Worm (Caenorhabditis elegans) whole organism, L2 larva: ENCODE data around the gene tat-3.

ENCODE experiments used
- C34F6.9 ChIP-seq: fragments of 150-350 bp; optimal IDR thresholded peaks from 2 replicates; lab custom pipeline; 2014; ENCODE audit warnings: missing biosample characterization, missing genetic modification characterization
- F13H6.1 ChIP-seq: sonication (generic microtip); optimal IDR thresholded peaks from 2 replicates; lab custom pipeline; 2016; ENCODE audit warnings: missing genetic modification characterization, missing compliant biosample characterization
- R02D3.7 ChIP-seq: fragments of 150-350 bp; optimal IDR thresholded peaks from 2 replicates; lab custom pipeline; 2014; ENCODE audit warnings: missing biosample characterization, missing genetic modification characterization
- Y55F3AM.14 ChIP-seq: fragments of 200-800 bp; sonication (Bioruptor generic); optimal IDR thresholded peaks from 2 replicates; lab custom pipeline; 2018; ENCODE audit warnings: mild to moderate bottlenecking, missing genetic modification characterization, missing compliant biosample characterization
- ZK546.5 ChIP-seq: sonication (generic microtip); optimal IDR thresholded peaks from 2 replicates; lab custom pipeline; 2017; ENCODE audit warnings: missing biosample characterization, missing genetic modification characterization
- alr-1 ChIP-seq: fragments of 150-350 bp; optimal IDR thresholded peaks from 2 replicates; lab custom pipeline; 2014; ENCODE audit warnings: missing biosample characterization, missing genetic modification characterization
- aly-2 ChIP-seq: fragments of 150-350 bp; optimal IDR thresholded peaks from 2 replicates; lab custom pipeline; 2014; ENCODE audit warnings: missing biosample characterization, missing genetic modification characterization
- ama-1 ChIP-seq: fragments of 150-350 bp; optimal IDR thresholded peaks from 2 replicates; lab custom pipeline; 2018; ENCODE audit warnings: inconsistent platforms
- ceh-16 ChIP-seq: fragments of 150-350 bp; optimal IDR thresholded peaks from 2 replicates; lab custom pipeline; 2014; ENCODE audit warnings: missing biosample characterization, missing genetic modification characterization
- dmd-4 ChIP-seq: sonication (generic microtip); optimal IDR thresholded peaks from 2 replicates; lab custom pipeline; 2017; ENCODE audit warnings: missing biosample characterization, missing genetic modification characterization
- elt-1 ChIP-seq: fragments of 150-350 bp; optimal IDR thresholded peaks from 2 replicates; lab custom pipeline; 2014; ENCODE audit warnings: missing biosample characterization, missing genetic modification characterization
- elt-3 ChIP-seq: sonication (generic microtip); optimal IDR thresholded peaks from 2 replicates; lab custom pipeline; 2017; ENCODE audit warnings: missing biosample characterization, missing genetic modification characterization
- gmeb-1 ChIP-seq: fragments of 150-350 bp; optimal IDR thresholded peaks from 2 replicates; lab custom pipeline; 2014; ENCODE audit warnings: missing biosample characterization, missing genetic modification characterization
- lin-11 ChIP-seq: fragments of 150-350 bp; sonication (generic microtip); optimal IDR thresholded peaks from 2 replicates; lab custom pipeline; 2014; ENCODE audit warnings: missing biosample characterization, missing genetic modification characterization, inconsistent platforms, mixed read lengths
- lin-13 ChIP-seq: fragments of 150-350 bp; optimal IDR thresholded peaks from 2 replicates; lab custom pipeline; 2014; ENCODE audit warnings: missing biosample characterization, missing genetic modification reagents, missing genetic modification characterization
- lin-39 ChIP-seq: fragments of 150-350 bp; optimal IDR thresholded peaks from 2 replicates; lab custom pipeline; 2014; ENCODE audit warnings: missing biosample characterization, missing genetic modification reagents, missing genetic modification characterization
- lsy-2 ChIP-seq, 2 experiments: fragments of 150-350 bp in 1 of 2; sonication (generic microtip) in 1 of 2; optimal IDR thresholded peaks; 2 replicates each; lab custom pipeline; 2014 to 2017; ENCODE audit warnings: missing biosample characterization in 2 of 2, missing genetic modification characterization in 2 of 2
- mab-5 ChIP-seq: fragments of 150-350 bp; optimal IDR thresholded peaks from 2 replicates; lab custom pipeline; 2014; ENCODE audit warnings: missing biosample characterization, missing genetic modification characterization
- mdl-1 ChIP-seq, 2 experiments: fragments of 150-350 bp in 1 of 2; sonication (generic microtip) in 1 of 2; optimal IDR thresholded peaks; 2 replicates each; lab custom pipeline; 2017; ENCODE audit warnings: missing biosample characterization in 2 of 2, missing genetic modification characterization in 2 of 2
- nhr-10 ChIP-seq: sonication (generic microtip); optimal IDR thresholded peaks from 2 replicates; lab custom pipeline; 2017; ENCODE audit warnings: missing biosample characterization, missing genetic modification characterization
- nhr-12 ChIP-seq: fragments of 150-350 bp; optimal IDR thresholded peaks from 2 replicates; lab custom pipeline; 2014; ENCODE audit warnings: missing biosample characterization, missing genetic modification characterization
- nhr-129 ChIP-seq: fragments of 150-350 bp; optimal IDR thresholded peaks from 2 replicates; lab custom pipeline; 2014; ENCODE audit warnings: missing biosample characterization, missing genetic modification characterization
- nhr-21 ChIP-seq: fragments of 150-350 bp; optimal IDR thresholded peaks from 2 replicates; lab custom pipeline; 2014; ENCODE audit warnings: missing biosample characterization, missing genetic modification characterization
- nhr-237 ChIP-seq: fragments of 150-350 bp; optimal IDR thresholded peaks from 2 replicates; lab custom pipeline; 2014; ENCODE audit warnings: missing biosample characterization, missing genetic modification characterization
- nhr-25 ChIP-seq: fragments of 150-350 bp; sonication (generic microtip); optimal IDR thresholded peaks from 3 replicates; lab custom pipeline; 2014; ENCODE audit warnings: missing biosample characterization, missing genetic modification characterization
- nhr-6 ChIP-seq: fragments of 150-350 bp; optimal IDR thresholded peaks from 2 replicates; lab custom pipeline; 2014; ENCODE audit warnings: missing biosample characterization, missing genetic modification characterization
- nhr-77 ChIP-seq: fragments of 150-350 bp; optimal IDR thresholded peaks from 2 replicates; lab custom pipeline; 2014; ENCODE audit warnings: missing biosample characterization, missing genetic modification characterization
- peb-1 ChIP-seq: fragments of 150-350 bp; optimal IDR thresholded peaks from 2 replicates; lab custom pipeline; 2014; ENCODE audit warnings: missing biosample characterization, missing genetic modification characterization
- sem-4 ChIP-seq: fragments of 150-350 bp; optimal IDR thresholded peaks from 2 replicates; lab custom pipeline; 2014; ENCODE audit warnings: missing biosample characterization, missing genetic modification reagents, missing genetic modification characterization
- skn-1 ChIP-seq: sonication (generic microtip); optimal IDR thresholded peaks from 2 replicates; lab custom pipeline; 2017; ENCODE audit warnings: missing biosample characterization, missing genetic modification characterization
- sma-3 ChIP-seq: sonication (generic microtip); optimal IDR thresholded peaks from 2 replicates; lab custom pipeline; 2016; ENCODE audit warnings: missing genetic modification reagents, missing genetic modification characterization, missing compliant biosample characterization
- snpc-4 ChIP-seq: fragments of 150-350 bp; optimal IDR thresholded peaks from 2 replicates; lab custom pipeline; 2014; ENCODE audit warnings: missing biosample characterization, missing genetic modification characterization
- unc-39 ChIP-seq: fragments of 150-350 bp; optimal IDR thresholded peaks from 2 replicates; lab custom pipeline; 2014; ENCODE audit warnings: missing biosample characterization, missing genetic modification characterization
- zag-1 ChIP-seq: fragments of 150-350 bp; optimal IDR thresholded peaks from 2 replicates; lab custom pipeline; 2014; ENCODE audit warnings: missing biosample characterization, missing genetic modification characterization
- ztf-1 ChIP-seq: fragments of 200-800 bp; sonication (Bioruptor generic); conservative IDR thresholded peaks from 2 replicates; pipeline ENCODE4 v1.3.6; 2022; ENCODE audit warnings: missing genetic modification characterization, missing compliant biosample characterization
- ztf-11 ChIP-seq: sonication (generic microtip); optimal IDR thresholded peaks from 2 replicates; lab custom pipeline; 2017; ENCODE audit warnings: missing biosample characterization, missing genetic modification characterization

Gene tat-3

DNA sequence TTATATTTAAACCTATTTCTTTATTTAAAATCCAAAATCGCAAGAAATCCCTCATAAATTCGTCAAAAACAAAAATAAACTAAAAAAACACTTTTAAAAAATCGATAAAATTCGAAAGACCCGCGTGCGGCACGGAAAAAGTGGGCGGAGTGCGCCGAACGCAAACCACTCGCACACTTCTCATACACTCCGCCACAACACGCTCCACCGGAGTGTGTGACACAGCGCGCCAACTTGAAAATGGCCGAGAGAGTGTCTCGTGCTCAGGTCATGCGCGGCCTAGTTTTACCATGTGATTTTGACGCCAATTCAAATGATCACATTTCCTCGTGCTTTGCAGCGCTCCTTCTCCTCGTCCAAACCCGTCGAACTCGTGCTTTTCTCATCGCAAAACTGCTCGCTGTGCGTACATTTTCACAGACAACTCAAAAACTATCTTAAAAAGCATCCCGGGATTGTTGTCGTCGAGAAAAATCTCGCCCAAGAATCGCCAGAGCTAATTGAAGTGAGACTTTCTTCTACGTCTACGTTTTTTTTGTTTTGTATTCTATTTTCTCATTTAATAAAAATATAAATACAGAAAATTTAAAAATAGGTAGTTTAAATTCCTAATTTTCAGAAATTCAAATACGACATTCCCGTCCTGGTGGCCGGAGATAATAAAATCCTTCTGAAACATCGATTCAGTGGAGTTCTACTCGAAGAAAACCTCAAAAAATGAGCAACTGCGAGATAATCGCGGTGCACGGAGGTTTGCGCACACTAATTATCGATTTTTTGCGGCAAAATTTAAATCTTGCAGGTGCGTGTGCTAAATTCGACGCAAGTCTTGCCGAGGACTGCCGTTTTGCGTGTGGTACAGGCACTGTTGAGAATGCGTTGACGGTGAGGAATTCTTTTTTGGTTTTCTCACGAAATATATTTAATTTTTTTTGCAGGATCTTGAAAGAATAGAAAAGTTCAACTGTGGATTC lies 28.8 kb upstream of the tat-3 start, which contains the start of gene tasp-1 (continued):
- TF ChIP-seq sma-3 (GFP tag; lab: Kevin White, UChicago) (peak; percentile 100), nhr-237 (tag; lab: Kevin White, UChicago) (peak; percentile 94), Y55F3AM.14 (GFP tag; lab: Kevin White, UChicago) (peak; percentile 100), nhr-10 (tag; lab: Kevin White, UChicago) (peak; percentile 94), lin-13 (GFP tag; lab: Kevin White, UChicago) (peak; percentile 100), nhr-77 (tag; lab: Kevin White, UChicago) (peak; percentile 87)

DNA sequence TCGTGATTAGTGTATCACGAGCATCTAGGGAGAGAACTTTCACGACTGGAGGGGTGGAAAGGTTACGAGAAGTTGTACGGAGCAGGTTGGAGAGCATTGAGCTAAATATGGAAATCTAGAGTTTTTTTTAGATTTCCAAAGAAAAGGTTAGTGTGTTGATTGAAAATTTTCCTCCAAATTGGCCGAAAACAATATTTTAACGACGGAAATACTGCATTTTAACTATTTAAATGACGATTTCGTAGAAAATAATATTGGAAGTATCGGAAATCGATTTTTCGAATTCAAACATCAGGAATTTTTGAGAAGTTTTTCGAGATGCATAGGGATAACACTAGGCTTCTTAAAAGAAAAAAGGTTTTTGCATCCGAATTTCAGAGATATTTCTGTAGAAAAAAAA lies 27.9 kb upstream of the tat-3 start, which contains the start of gene K01G5.10:
Gene K01G5.10 (minus strand): TSS at position 101 of the 400 bp plus-strand sequence.
- no peak for TF ChIP-seq lin-39 (tag; lab: Kevin White, UChicago)
- no peak for TF ChIP-seq gmeb-1 (tag; lab: Kevin White, UChicago)
- no peak for TF ChIP-seq alr-1
- no peak for TF ChIP-seq sma-3 (GFP tag; lab: Kevin White, UChicago)
- TF ChIP-seq nhr-129 (tag; lab: Kevin White, UChicago): no peak
- no peak for TF ChIP-seq dmd-4 (tag; lab: Kevin White, UChicago)
- no peak for TF ChIP-seq snpc-4
- no peak for TF ChIP-seq nhr-77 (tag; lab: Kevin White, UChicago)
- no peak for TF ChIP-seq nhr-10 (tag; lab: Kevin White, UChicago)
- TF ChIP-seq C34F6.9 (tag; lab: Kevin White, UChicago): no peak
- no peak for TF ChIP-seq mdl-1 (tag; optimal IDR thresholded peaks at IDR 0.05; lab: Kevin White, UChicago)
- TF ChIP-seq R02D3.7 (tag; lab: Kevin White, UChicago): no peak
- no peak for TF ChIP-seq skn-1 (tag; lab: Kevin White, UChicago)
- no peak for TF ChIP-seq nhr-21 (tag; lab: Kevin White, UChicago)
- no peak for TF ChIP-seq ama-1 (lab: Kevin White, UChicago)
- no peak for TF ChIP-seq peb-1 (tag; lab: Kevin White, UChicago)
- no peak for TF ChIP-seq nhr-25 (tag; lab: Kevin White, UChicago)
- no peak for TF ChIP-seq ceh-16
- TF ChIP-seq F13H6.1 (tag; lab: Kevin White, UChicago): no peak
- no peak for TF ChIP-seq lin-11 (tag; lab: Kevin White, UChicago)

DNA sequence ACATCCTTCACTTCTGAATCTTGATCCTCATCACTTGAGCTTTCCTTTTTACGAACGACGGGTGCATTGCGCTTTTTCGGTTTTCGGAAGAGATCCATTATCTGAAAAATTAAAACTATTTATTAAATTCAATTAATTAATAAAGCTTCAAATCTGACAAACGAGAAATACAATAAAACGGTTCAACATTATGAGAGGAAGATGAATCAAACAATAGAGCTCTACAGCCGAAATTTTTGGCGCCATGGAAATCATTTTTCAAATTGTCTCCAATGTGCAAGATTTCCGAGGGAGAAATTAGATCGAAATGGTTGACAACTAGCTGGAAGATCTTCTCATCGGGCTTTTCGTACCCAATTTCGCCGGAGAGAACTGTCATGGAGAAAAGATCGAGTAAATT lies 27.0 kb upstream of the tat-3 start, which contains the start of gene rnf-113:
Gene rnf-113 (minus strand): TSS at position 101 of the 400 bp plus-strand sequence.
- TF ChIP-seq mdl-1 (tag; optimal IDR thresholded peaks at IDR 0.05; lab: Kevin White, UChicago) (no peak), skn-1 (tag; lab: Kevin White, UChicago) (no peak), zag-1 (tag; lab: Kevin White, UChicago) (no peak), ztf-11 (tag; lab: Kevin White, UChicago) (no peak), dmd-4 (tag; lab: Kevin White, UChicago) (no peak), ZK546.5 (no peak), mab-5 (tag; lab: Kevin White, UChicago) (no peak), nhr-77 (tag; lab: Kevin White, UChicago) (no peak), lsy-2 (tag; optimal IDR thresholded peaks at IDR 0.05; lab: Kevin White, UChicago) (no peak), R02D3.7 (tag; lab: Kevin White, UChicago) (no peak), aly-2 (tag; lab: Kevin White, UChicago) (no peak), elt-1 (tag; lab: Kevin White, UChicago) (no peak), unc-39 (no peak), nhr-6 (no peak), nhr-12 (no peak), sem-4 (tag; lab: Kevin White, UChicago) (no peak), ztf-1 (no peak), elt-3 (tag; lab: Kevin White, UChicago) (no peak)
